Worm (Caenorhabditis elegans) whole organism, midembryonic: ENCODE data around the gene nca-2.

Source experiments
- T22C8.4 ChIP-seq: fragments of 200-800 bp; sonication (Bioruptor generic); IDR thresholded peaks from 2 replicates; pipeline ENCODE4 v1.3.6; 2022; ENCODE audit warnings: missing genetic modification characterization, missing compliant biosample characterization
- cog-1 ChIP-seq: sonication (generic microtip); optimal IDR thresholded peaks from 2 replicates; lab custom pipeline; 2016; ENCODE audit warnings: missing genetic modification characterization, missing compliant biosample characterization
- flt-1 ChIP-seq: fragments of 200-800 bp; sonication (Bioruptor generic); IDR thresholded peaks from 2 replicates; pipeline ENCODE4 v1.3.6; 2022; ENCODE audit warnings: missing genetic modification characterization, missing compliant biosample characterization
- med-1 ChIP-seq: sonication (generic microtip); optimal IDR thresholded peaks from 2 replicates; lab custom pipeline; 2017; ENCODE audit warnings: missing genetic modification characterization, mild to moderate bottlenecking, missing compliant biosample characterization, antibody characterized with exemption, missing genetic modification reagents; ENCODE audit not compliant: insufficient read depth
- ref-1 ChIP-seq: fragments of 200-800 bp; sonication (Bioruptor generic); conservative IDR thresholded peaks from 2 replicates; pipeline ENCODE4 v1.3.6; 2022; ENCODE audit warnings: missing genetic modification reagents, missing genetic modification characterization, missing compliant biosample characterization
- tab-1 ChIP-seq: fragments of 200-800 bp; sonication (Bioruptor generic); IDR thresholded peaks from 2 replicates; pipeline ENCODE4 v1.3.6; 2022; ENCODE audit warnings: missing genetic modification characterization, missing compliant biosample characterization
- ztf-29 ChIP-seq: fragments of 200-800 bp; sonication (Bioruptor generic); IDR thresholded peaks from 2 replicates; pipeline ENCODE4 v1.3.6; 2022; ENCODE audit warnings: missing genetic modification reagents, missing genetic modification characterization, missing compliant biosample characterization

DNA sequence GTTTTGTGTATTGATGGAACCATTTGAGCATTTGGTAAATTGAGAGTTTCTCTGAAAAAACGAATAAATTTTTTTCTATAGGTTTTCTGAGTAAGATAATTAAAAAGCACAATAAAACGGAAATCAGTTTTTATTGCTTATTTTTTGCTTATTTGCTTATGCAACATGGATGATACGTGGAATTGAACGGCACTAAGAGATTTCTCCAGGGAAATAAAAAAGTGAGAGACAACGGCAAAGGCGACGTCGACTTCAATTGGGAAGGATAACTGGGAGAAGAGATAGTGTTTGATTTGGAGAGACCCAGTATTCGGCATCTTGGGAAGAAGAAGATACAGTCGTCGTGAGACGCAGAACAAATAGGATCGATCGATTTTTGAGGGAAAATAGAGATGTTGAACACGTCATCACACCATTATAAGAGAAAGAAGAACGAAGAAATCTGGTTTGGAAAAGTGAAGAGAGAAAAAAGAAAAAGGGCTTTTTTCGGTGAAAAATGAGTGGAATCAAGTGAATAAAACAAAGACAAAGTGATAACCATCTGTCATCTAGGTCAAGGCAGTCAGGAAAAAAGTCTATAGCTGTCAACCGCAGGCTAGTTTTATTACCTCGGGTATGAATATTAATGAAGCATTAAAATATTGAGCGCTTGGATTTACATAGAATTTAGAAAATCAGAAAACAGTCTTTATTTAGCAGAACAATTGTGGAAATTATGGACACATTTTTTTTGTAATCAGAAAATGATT is 32.9 kb downstream of the nca-2 start, which contains the start of gene tmem-131:
- TF ChIP-seq med-1 (GFP tag; lab: Kevin White, UChicago), result no peak
- peak; percentile 57; the same call in 1 of the 2 replicates for TF ChIP-seq T22C8.4
- no peak for TF ChIP-seq ref-1
- TF ChIP-seq flt-1 (GFP tag; lab: Robert Waterston, UW), result no peak
- TF ChIP-seq ztf-29, result no peak
- no peak for TF ChIP-seq cog-1
- TF ChIP-seq tab-1 (GFP tag; lab: Robert Waterston, UW), result no peak
